Worm (Caenorhabditis elegans) whole organism, L4 larva: ENCODE measurements around the gene F27B10.1.
A peak's percentile ranks its signal among the peaks of the same experiment; 100 is the strongest.

Experiments
- F10B5.3 ChIP-seq: sonication (generic microtip); optimal IDR thresholded peaks from 2 replicates; lab custom pipeline; 2016; ENCODE audit warnings: mild to moderate bottlenecking, missing genetic modification characterization, missing compliant biosample characterization
- F49E8.2 ChIP-seq: sonication (generic microtip); optimal IDR thresholded peaks from 2 replicates; lab custom pipeline; 2016; ENCODE audit warnings: missing compliant biosample characterization, mild to moderate bottlenecking, missing genetic modification characterization, borderline replicate concordance
- Y105C5A.15 ChIP-seq: fragments of 200-800 bp; sonication (Bioruptor generic); IDR thresholded peaks from 2 replicates; pipeline ENCODE4 v1.3.6; 2022; ENCODE audit warnings: missing genetic modification characterization, missing compliant biosample characterization
- Y48G9A.11 ChIP-seq: fragments of 200-800 bp; sonication (Bioruptor generic); IDR thresholded peaks from 2 replicates; pipeline ENCODE4 v1.3.6; 2022; ENCODE audit warnings: missing genetic modification reagents, missing genetic modification characterization, missing compliant biosample characterization
- Y75B8A.6 ChIP-seq: fragments of 200-800 bp; sonication (Bioruptor generic); IDR thresholded peaks from 2 replicates; pipeline ENCODE4 v1.3.6; 2022; ENCODE audit warnings: missing genetic modification reagents, missing genetic modification characterization, missing compliant biosample characterization
- aha-1 ChIP-seq: fragments of 150-350 bp; peaks from one replicate; lab custom pipeline; 2014; ENCODE audit warnings: missing biosample characterization, missing genetic modification characterization
- aly-2 ChIP-seq: sonication (generic microtip); optimal IDR thresholded peaks from 2 replicates; lab custom pipeline; 2018; ENCODE audit warnings: missing biosample characterization, missing genetic modification characterization
- ceh-28 ChIP-seq: fragments of 150-350 bp; optimal IDR thresholded peaks from 2 replicates; lab custom pipeline; 2014; ENCODE audit warnings: missing biosample characterization, missing genetic modification reagents, missing genetic modification characterization
- ceh-32 ChIP-seq: sonication (generic microtip); optimal IDR thresholded peaks from 2 replicates; lab custom pipeline; 2016; ENCODE audit warnings: mild to moderate bottlenecking, missing genetic modification characterization, missing compliant biosample characterization; ENCODE audit not compliant: poor library complexity
- daf-16 ChIP-seq, 3 experiments: sonication (generic microtip); optimal IDR thresholded peaks; 2 replicates each; lab custom pipeline; 2016 to 2017; ENCODE audit warnings: missing genetic modification characterization in 3 of 3, missing genetic modification reagents in 3 of 3, mild to moderate bottlenecking in 2 of 3, missing compliant biosample characterization in 2 of 3, missing biosample characterization in 1 of 3, moderate library complexity in 1 of 3
- daf-8 ChIP-seq: fragments of 200-800 bp; sonication (Bioruptor generic); IDR thresholded peaks from 2 replicates; pipeline ENCODE4 v1.3.6; 2022; ENCODE audit warnings: missing genetic modification characterization, missing compliant biosample characterization
- dmd-9 ChIP-seq: fragments of 200-800 bp; sonication (Bioruptor generic); IDR thresholded peaks from 2 replicates; pipeline ENCODE4 v1.3.6; 2022; ENCODE audit warnings: missing genetic modification reagents, missing genetic modification characterization, missing compliant biosample characterization
- dpl-1 ChIP-seq: fragments of 150-350 bp; optimal IDR thresholded peaks from 2 replicates; lab custom pipeline; 2014; ENCODE audit warnings: missing biosample characterization, missing genetic modification reagents, missing genetic modification characterization
- duxl-1 ChIP-seq: sonication (generic microtip); optimal IDR thresholded peaks from 2 replicates; lab custom pipeline; 2016; ENCODE audit warnings: mild to moderate bottlenecking, missing genetic modification characterization, moderate library complexity, missing compliant biosample characterization; ENCODE audit not compliant: poor library complexity
- dve-1 ChIP-seq: sonication (generic microtip); optimal IDR thresholded peaks from 2 replicates; lab custom pipeline; 2017; ENCODE audit warnings: antibody characterized with exemption, mild to moderate bottlenecking, missing genetic modification characterization, missing compliant biosample characterization; ENCODE audit not compliant: insufficient read depth
- fkh-10 ChIP-seq: fragments of 150-350 bp; optimal IDR thresholded peaks from 2 replicates; lab custom pipeline; 2014; ENCODE audit warnings: missing biosample characterization, missing genetic modification reagents, missing genetic modification characterization
- fos-1 ChIP-seq: fragments of 150-350 bp; optimal IDR thresholded peaks from 2 replicates; lab custom pipeline; 2014; ENCODE audit warnings: missing biosample characterization, missing genetic modification characterization
- hif-1 ChIP-seq, 2 experiments: sonication (generic microtip); optimal IDR thresholded peaks; 2 replicates each; lab custom pipeline; 2016 to 2017; ENCODE audit warnings: missing compliant biosample characterization in 2 of 2, missing genetic modification characterization in 2 of 2, missing genetic modification reagents in 2 of 2, missing genotype in 2 of 2, mild to moderate bottlenecking in 1 of 2
- hlh-11 ChIP-seq: fragments of 200-800 bp; sonication (Bioruptor generic); optimal IDR thresholded peaks from 2 replicates; lab custom pipeline; 2018; ENCODE audit warnings: mild to moderate bottlenecking, missing genetic modification characterization, missing compliant biosample characterization
- hlh-30 ChIP-seq: sonication (generic microtip); optimal IDR thresholded peaks from 2 replicates; lab custom pipeline; 2017; ENCODE audit warnings: antibody characterized with exemption, mild to moderate bottlenecking, missing genetic modification characterization, missing compliant biosample characterization; ENCODE audit not compliant: insufficient read depth
- lin-1 ChIP-seq: fragments of 200-800 bp; sonication (Bioruptor generic); IDR thresholded peaks from 2 replicates; pipeline ENCODE4 v1.3.6; 2022; ENCODE audit warnings: missing genetic modification reagents, missing genetic modification characterization, missing compliant biosample characterization
- lin-38 ChIP-seq: fragments of 200-800 bp; sonication (Bioruptor generic); IDR thresholded peaks from 2 replicates; pipeline ENCODE4 v1.3.6; 2022; ENCODE audit warnings: missing genetic modification reagents, missing genetic modification characterization, missing compliant biosample characterization
- lsy-2 ChIP-seq, 2 experiments: fragments of 150-350 bp in 1 of 2; sonication (generic microtip) in 1 of 2; optimal IDR thresholded peaks; 2 replicates each; lab custom pipeline; 2014 to 2017; ENCODE audit warnings: missing biosample characterization in 2 of 2, missing genetic modification characterization in 2 of 2
- madf-9 ChIP-seq: fragments of 200-800 bp; sonication (Bioruptor generic); conservative IDR thresholded peaks from 2 replicates; pipeline ENCODE4 v1.3.6; 2022; ENCODE audit warnings: missing genetic modification reagents, missing genetic modification characterization, missing compliant biosample characterization
- mes-2 ChIP-seq: sonication (generic microtip); optimal IDR thresholded peaks from 2 replicates; lab custom pipeline; 2016; ENCODE audit warnings: missing genotype, mild to moderate bottlenecking, missing genetic modification characterization, missing compliant biosample characterization; ENCODE audit not compliant: poor library complexity, severe bottlenecking
- nhr-111 ChIP-seq: fragments of 200-800 bp; sonication (Bioruptor generic); optimal IDR thresholded peaks from 2 replicates; lab custom pipeline; 2018; ENCODE audit warnings: mild to moderate bottlenecking, missing genetic modification characterization, missing compliant biosample characterization
- nhr-28 ChIP-seq: fragments of 150-350 bp; optimal IDR thresholded peaks from 2 replicates; lab custom pipeline; 2014; ENCODE audit warnings: missing biosample characterization, missing genetic modification characterization
- nhr-42 ChIP-seq: fragments of 200-800 bp; sonication (Bioruptor generic); IDR thresholded peaks from 2 replicates; pipeline ENCODE4 v1.3.6; 2022; ENCODE audit warnings: missing genetic modification characterization, missing compliant biosample characterization
- nhr-48 ChIP-seq: sonication (generic microtip); optimal IDR thresholded peaks from 2 replicates; lab custom pipeline; 2016; ENCODE audit warnings: mild to moderate bottlenecking, missing genetic modification characterization, missing compliant biosample characterization
- nhr-77 ChIP-seq: fragments of 150-350 bp; optimal IDR thresholded peaks from 2 replicates; lab custom pipeline; 2014; ENCODE audit warnings: missing biosample characterization, missing genetic modification characterization
- php-3 ChIP-seq: fragments of 200-800 bp; sonication (Bioruptor generic); IDR thresholded peaks from 2 replicates; pipeline ENCODE4 v1.3.6; 2022; ENCODE audit warnings: missing genetic modification reagents, missing genetic modification characterization, missing compliant biosample characterization
- saeg-2 ChIP-seq: fragments of 200-800 bp; sonication (Bioruptor generic); IDR thresholded peaks from 2 replicates; pipeline ENCODE4 v1.3.6; 2022; ENCODE audit warnings: missing genetic modification reagents, missing genetic modification characterization, missing compliant biosample characterization
- set-16 ChIP-seq: fragments of 200-800 bp; sonication (Bioruptor generic); IDR thresholded peaks from 2 replicates; pipeline ENCODE4 v1.3.6; 2022; ENCODE audit warnings: missing genetic modification reagents, missing genetic modification characterization, missing compliant biosample characterization
- spr-1 ChIP-seq: sonication (generic microtip); optimal IDR thresholded peaks from 2 replicates; lab custom pipeline; 2016; ENCODE audit warnings: mild to moderate bottlenecking, missing genetic modification characterization, missing compliant biosample characterization
- spr-3 ChIP-seq: fragments of 200-800 bp; sonication (Bioruptor generic); optimal IDR thresholded peaks from 2 replicates; lab custom pipeline; 2018; ENCODE audit warnings: mild to moderate bottlenecking, missing genetic modification characterization, missing compliant biosample characterization
- tra-1 ChIP-seq: fragments of 200-800 bp; sonication (Bioruptor generic); IDR thresholded peaks from 2 replicates; pipeline ENCODE4 v1.3.6; 2022; ENCODE audit warnings: missing genetic modification reagents, missing genetic modification characterization, missing compliant biosample characterization
- unc-62 ChIP-seq, 3 experiments: fragments of 150-350 bp in 1 of 3; sonication (generic microtip); optimal IDR thresholded peaks in 2 of 3; peaks in 1 of 3; 1 replicate in 1 of 3; 2 replicates in 2 of 3; lab custom pipeline; 2014 to 2017; ENCODE audit warnings: missing biosample characterization in 3 of 3, missing genetic modification characterization in 3 of 3, missing genetic modification reagents in 3 of 3, missing genotype in 1 of 3
- zfp-3 ChIP-seq: fragments of 200-800 bp; sonication (Bioruptor generic); conservative IDR thresholded peaks from 2 replicates; pipeline ENCODE4 v1.3.6; 2022; ENCODE audit warnings: missing genetic modification reagents, missing genetic modification characterization, missing compliant biosample characterization
- ztf-11 ChIP-seq: fragments of 150-350 bp; optimal IDR thresholded peaks from 2 replicates; lab custom pipeline; 2014; ENCODE audit warnings: missing biosample characterization, missing genetic modification characterization

The F27B10.1 gene

DNA sequence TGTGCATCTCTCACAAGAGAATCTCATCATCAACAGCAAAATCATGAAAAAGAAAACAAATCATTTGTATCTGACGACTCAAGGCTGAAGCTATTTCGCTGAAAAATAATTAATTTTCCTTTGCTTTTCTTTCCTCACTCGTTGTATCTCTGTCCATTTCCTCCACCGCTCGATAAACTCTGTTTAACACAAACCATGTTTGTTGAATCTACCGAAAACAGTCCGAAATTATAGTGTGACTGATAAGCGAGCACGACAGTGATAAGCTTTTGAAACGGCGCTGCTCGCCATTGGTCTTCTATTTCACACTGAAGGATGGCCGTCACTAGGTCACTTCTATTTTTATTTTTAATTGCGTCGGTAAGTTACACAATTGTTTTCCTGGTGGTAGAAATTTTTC, 3.2 kb downstream of the F27B10.1 start, which contains the start of gene npa-1 (continued):
- TF ChIP-seq F49E8.2 (tag; lab: Kevin White, UChicago) (no peak), hlh-11 (peak; percentile 61), zfp-3 (GFP tag; lab: Robert Waterston, UW) (no peak), mes-2 (tag; lab: Kevin White, UChicago) (peak; percentile 18), Y105C5A.15 (GFP tag; lab: Robert Waterston, UW) (no peak), nhr-48 (tag; lab: Kevin White, UChicago) (no peak), saeg-2 (GFP tag; lab: Robert Waterston, UW) (no peak), madf-9 (GFP tag; lab: Robert Waterston, UW) (no peak), tra-1 (GFP tag; lab: Robert Waterston, UW) (no peak), Y48G9A.11 (no peak), ztf-11 (tag; lab: Kevin White, UChicago) (no peak)

DNA sequence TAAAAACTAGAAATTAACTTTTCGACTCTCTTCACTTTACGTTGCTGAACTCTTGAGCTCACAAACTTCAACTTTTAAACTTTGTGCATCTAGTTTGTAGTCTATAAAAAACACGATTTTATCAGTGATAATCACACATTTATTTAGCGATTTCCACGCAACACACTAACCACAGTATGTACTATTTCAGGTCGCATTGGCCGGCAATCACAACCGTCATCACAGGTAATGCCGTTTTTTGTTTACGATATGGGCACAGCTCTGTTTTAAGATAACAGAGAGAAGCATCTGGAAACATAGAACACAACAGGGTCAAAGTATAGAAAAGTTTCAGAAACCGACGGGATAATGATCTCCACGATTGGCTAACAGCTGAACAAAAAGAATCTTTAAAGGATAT, 3.8 kb downstream of the F27B10.1 start:
- peak in 1 of 2 experiments; percentile 26 for TF ChIP-seq unc-62 (GFP tag; optimal IDR thresholded peaks at IDR 0.05 in 1 of 2; lab: Kevin White, UChicago)
- no peak for TF ChIP-seq unc-62 (tag; optimal IDR thresholded peaks at IDR 0.05; lab: Kevin White, UChicago)
- TF ChIP-seq lin-1 = no peak
- peak; percentile 98 for TF ChIP-seq nhr-28 (tag; lab: Kevin White, UChicago)
- TF ChIP-seq daf-16 (GFP tag; optimal IDR thresholded peaks at IDR 0.05; lab: Kevin White, UChicago) = no peak
- TF ChIP-seq daf-16 (tag; optimal IDR thresholded peaks at IDR 0.05; lab: Kevin White, UChicago) = peak; percentile 87
- no peak for TF ChIP-seq spr-3 (GFP tag; lab: Kevin White, UChicago)
- no peak for TF ChIP-seq F49E8.2 (tag; lab: Kevin White, UChicago)
- peak; percentile 22; the same call in 1 of the 2 replicates for TF ChIP-seq tra-1 (GFP tag; lab: Robert Waterston, UW)
- TF ChIP-seq hif-1 (tag; optimal IDR thresholded peaks at IDR 0.05; lab: Kevin White, UChicago) = peak in 1 of 2 experiments; percentile 25
- TF ChIP-seq aha-1 (tag; lab: Kevin White, UChicago) = peak; percentile 91
- peak; percentile 41 for TF ChIP-seq mes-2 (tag; lab: Kevin White, UChicago)
- TF ChIP-seq dve-1 (tag; lab: Kevin White, UChicago) = peak; percentile 60
- TF ChIP-seq nhr-77 (tag; lab: Kevin White, UChicago) = peak; percentile 33
- TF ChIP-seq hlh-30 (tag; lab: Kevin White, UChicago) = peak; percentile 34
- peak; percentile 20 for TF ChIP-seq hlh-11
- TF ChIP-seq, all 104 proteins: peak for 11

DNA sequence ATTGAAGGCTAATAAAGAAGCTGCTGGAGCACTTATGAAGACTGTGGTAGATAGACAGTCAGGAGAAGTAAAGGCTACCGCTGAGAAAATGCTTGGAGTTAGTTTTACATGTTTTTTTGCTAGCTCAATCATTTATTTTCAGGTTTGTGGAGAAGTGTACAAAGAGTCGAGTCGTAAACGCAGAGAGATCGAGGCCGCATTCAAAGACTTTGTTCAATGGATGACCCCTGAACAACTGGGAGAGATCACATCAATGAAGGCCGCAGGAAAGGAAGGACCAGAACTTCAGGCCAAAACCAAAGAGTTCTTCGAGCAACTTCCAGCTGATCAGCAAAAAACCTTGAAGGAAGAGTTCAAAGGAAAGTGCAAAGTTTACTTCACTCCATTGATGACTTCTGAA, 6.4 kb downstream of the F27B10.1 start:
- TF ChIP-seq unc-62 (GFP tag; optimal IDR thresholded peaks at IDR 0.05 in 1 of 2; lab: Kevin White, UChicago) = peak in 1 of 2 experiments; percentile 76
- no peak for TF ChIP-seq unc-62 (tag; optimal IDR thresholded peaks at IDR 0.05; lab: Kevin White, UChicago)
- no peak for TF ChIP-seq fos-1 (tag; lab: Kevin White, UChicago)
- TF ChIP-seq spr-1 (tag; lab: Kevin White, UChicago) = no peak
- no peak for TF ChIP-seq nhr-42 (GFP tag; lab: Robert Waterston, UW)
- TF ChIP-seq aha-1 (tag; lab: Kevin White, UChicago) = peak; percentile 87

DNA sequence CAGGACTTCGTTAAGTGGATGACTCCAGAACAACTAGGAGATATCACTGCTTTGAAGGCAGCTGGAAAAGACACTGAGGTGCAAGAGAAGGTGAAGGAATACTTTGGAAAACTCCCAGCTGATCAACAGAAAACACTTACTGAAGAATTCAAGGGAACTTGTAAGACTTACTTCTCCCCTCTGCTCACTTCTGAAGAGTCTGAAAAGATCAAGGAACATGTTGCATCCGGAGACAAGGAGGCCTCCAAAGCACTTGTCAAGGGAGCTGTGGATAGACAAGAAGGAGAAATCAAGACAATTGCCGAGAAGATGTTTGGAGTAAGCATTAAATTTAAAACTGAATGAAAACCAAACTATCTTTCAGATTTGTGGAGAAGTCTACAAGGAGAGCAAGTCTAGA, 7.0 kb downstream of the F27B10.1 start:
- TF ChIP-seq aha-1 (tag; lab: Kevin White, UChicago) = peak; percentile 93
- no peak for TF ChIP-seq F10B5.3
- peak; percentile 0 for TF ChIP-seq hlh-11

DNA sequence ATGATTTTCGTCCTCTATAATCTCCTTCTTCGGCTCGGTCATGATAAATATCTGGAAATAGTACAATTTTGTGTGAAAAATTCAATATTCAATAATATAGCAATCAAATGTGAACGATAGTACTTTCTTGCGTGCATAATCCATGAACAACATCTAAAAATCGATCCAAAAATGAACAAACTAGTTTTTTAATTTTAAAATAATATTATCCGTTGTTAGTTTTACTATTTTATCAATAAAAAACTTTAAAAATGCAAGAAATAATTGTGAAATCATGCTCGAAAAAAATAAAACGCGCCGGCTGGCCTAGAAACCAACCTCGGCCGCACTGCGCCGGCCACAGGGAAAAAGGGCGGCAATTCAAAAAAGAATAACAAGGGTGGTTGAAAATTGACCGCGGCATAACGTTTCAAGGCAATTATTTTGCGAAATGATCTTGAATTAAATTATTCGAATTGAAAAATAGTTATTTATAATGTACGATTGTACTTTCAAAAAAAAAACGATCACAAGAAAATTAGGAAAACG, 12.3 kb downstream of the F27B10.1 start, which contains the start of gene mys-1:
Gene mys-1, minus strand, starts transcription at position 51 of the 528 bp plus-strand sequence.
- no peak for TF ChIP-seq aly-2 (tag; lab: Kevin White, UChicago)
- no peak for TF ChIP-seq php-3 (GFP tag; lab: Robert Waterston, UW)
- no peak for TF ChIP-seq nhr-111
- TF ChIP-seq tra-1 (GFP tag; lab: Robert Waterston, UW) = no peak
- peak; percentile 76 for TF ChIP-seq duxl-1
- no peak for TF ChIP-seq Y48G9A.11
- TF ChIP-seq dpl-1 (GFP tag; lab: Kevin White, UChicago) = peak; percentile 93
- no peak for TF ChIP-seq set-16 (GFP tag; lab: Robert Waterston, UW)
- TF ChIP-seq lin-38 (GFP tag; lab: Robert Waterston, UW) = peak; percentile 46
- TF ChIP-seq fkh-10 (GFP tag; lab: Kevin White, UChicago) = no peak
- no peak for TF ChIP-seq daf-8
- TF ChIP-seq dmd-9 = peak; percentile 66; the same call in 1 of the 2 replicates
- no peak for TF ChIP-seq ceh-32
- peak in 1 of 2 experiments; percentile 67 for TF ChIP-seq lsy-2 (tag; optimal IDR thresholded peaks at IDR 0.05; lab: Kevin White, UChicago)
- no peak for TF ChIP-seq Y75B8A.6 (GFP tag; lab: Robert Waterston, UW)
- no peak for TF ChIP-seq nhr-28 (tag; lab: Kevin White, UChicago)
- TF ChIP-seq ceh-28 (tag; lab: Kevin White, UChicago) = no peak
- TF ChIP-seq F10B5.3 = no peak
